Fruit fly (Drosophila melanogaster): Measurements from ENCODE around the gene Hs6st.

Gene Hs6st

dm6 chr3R:19985376-19985775, 22.9 kb downstream of the Hs6st start:
- TF ChIP-seq dmrt93B (GFP tag; optimal IDR thresholded peaks at IDR 0.05) (no peak), lola (GFP tag; optimal IDR thresholded peaks at IDR 0.05) (no peak), Vsx2 (GFP tag; optimal IDR thresholded peaks at IDR 0.05; ENCODE audit: partially characterized antibody) (no peak), Hr78 (GFP tag; optimal IDR thresholded peaks at IDR 0.05) (no peak), dl (GFP tag; optimal IDR thresholded peaks at IDR 0.05; ENCODE audit: insufficient read depth in 1 of 2, partially characterized antibody in 2 of 2) (no peak), Mio (GFP tag; optimal IDR thresholded peaks at IDR 0.05) (no peak), psq (GFP tag; optimal IDR thresholded peaks at IDR 0.05) (no peak)

- TF ChIP-seq OdsH (GFP tag; optimal IDR thresholded peaks at IDR 0.05) (no peak), pan (optimal IDR thresholded peaks at IDR 0.05) (no peak), N (GFP tag; optimal IDR thresholded peaks at IDR 0.05) (no peak), CG9705 (GFP tag; optimal IDR thresholded peaks at IDR 0.05) (no peak), Dfd (GFP tag; optimal IDR thresholded peaks at IDR 0.05) (no peak), br (GFP tag; optimal IDR thresholded peaks at IDR 0.05) (no peak), Hr78 (GFP tag; optimal IDR thresholded peaks at IDR 0.05) (no peak), GATAd (GFP tag; optimal IDR thresholded peaks at IDR 0.05) (no peak), psq (GFP tag; optimal IDR thresholded peaks at IDR 0.05) (no peak), sv (GFP tag; optimal IDR thresholded peaks at IDR 0.05) (no peak), Hnf4 (GFP tag; optimal IDR thresholded peaks at IDR 0.05) (no peak), rgr (GFP tag; optimal IDR thresholded peaks at IDR 0.05) (no peak)
Observed at dm6 chr3R:19972598-19972997, 35.7 kb downstream of the Hs6st start, which contains the start of gene CG31213. Gene CG31213, plus strand, starts transcription at chr3R:19972898.

DNA sequence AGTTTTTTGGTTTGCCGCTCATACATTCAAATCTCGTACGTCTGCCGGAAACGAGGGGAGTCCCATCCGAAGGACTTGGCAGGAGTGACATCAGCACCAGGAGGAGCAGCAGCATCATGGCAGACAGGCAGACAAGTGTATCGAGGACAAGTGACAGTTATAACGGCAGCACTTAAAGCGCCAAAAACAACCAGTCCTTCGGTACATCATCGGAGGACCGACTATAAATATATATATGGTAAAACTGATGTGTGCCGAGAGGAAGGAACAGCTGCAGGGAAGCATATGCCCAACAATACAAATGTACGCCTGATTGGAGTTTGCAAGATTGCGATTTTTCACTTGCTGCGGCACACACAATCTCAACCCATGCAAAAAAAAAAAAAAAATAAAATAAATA, 39.6 kb downstream of the Hs6st start:
- TF ChIP-seq sage (GFP tag; optimal IDR thresholded peaks at IDR 0.05) (no peak), psq (GFP tag; optimal IDR thresholded peaks at IDR 0.05) (no peak)

- no peak for TF ChIP-seq Sp1 (GFP tag; optimal IDR thresholded peaks at IDR 0.05)
- TF ChIP-seq CrebA (GFP tag; optimal IDR thresholded peaks at IDR 0.05; ENCODE audit: borderline replicate concordance) = no peak
- no peak for TF ChIP-seq Dif (GFP tag; optimal IDR thresholded peaks at IDR 0.05; ENCODE audit: partially characterized antibody)
- no peak for TF ChIP-seq dmrt93B (GFP tag; optimal IDR thresholded peaks at IDR 0.05)
- TF ChIP-seq pan (optimal IDR thresholded peaks at IDR 0.05) = no peak
- no peak for TF ChIP-seq ey (GFP tag; optimal IDR thresholded peaks at IDR 0.05)
- TF ChIP-seq br (GFP tag; optimal IDR thresholded peaks at IDR 0.05) = no peak
- TF ChIP-seq GATAd (GFP tag; optimal IDR thresholded peaks at IDR 0.05) = no peak
Observed at dm6 chr3R:19948143-19948542, 60.2 kb downstream of the Hs6st start, which contains the start of gene CG4783. Gene CG4783, plus strand, starts transcription at chr3R:19948443.

DNA sequence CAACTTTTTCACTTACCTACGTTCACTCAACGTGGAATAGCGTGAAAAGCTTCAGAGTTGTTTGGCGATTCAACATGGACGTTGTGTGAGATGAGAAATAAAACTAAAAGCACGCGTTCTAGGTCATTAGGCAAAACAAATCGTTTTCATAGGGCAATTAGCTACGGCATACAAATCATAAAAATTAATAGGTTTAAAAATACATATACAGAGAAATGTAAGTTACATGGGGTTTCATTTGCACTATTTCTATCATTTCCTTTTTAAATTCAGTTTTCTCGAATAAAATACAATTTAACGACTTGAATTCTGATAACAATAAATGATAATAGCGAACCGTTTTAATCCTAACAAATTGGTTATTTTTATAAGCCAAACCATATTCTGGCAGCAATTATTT, 66.0 kb downstream of the Hs6st start, which contains the start of gene CG46042:
TSS of gene CG46042 (minus strand) at position 101 of the 400 bp plus-strand sequence.
- TF ChIP-seq woc (GFP tag; optimal IDR thresholded peaks at IDR 0.05) = no peak
- no peak for TF ChIP-seq CG32264 (GFP tag; optimal IDR thresholded peaks at IDR 0.05)
- no peak for TF ChIP-seq ey (GFP tag; optimal IDR thresholded peaks at IDR 0.05)
- no peak for TF ChIP-seq Sp1 (GFP tag; optimal IDR thresholded peaks at IDR 0.05)
- no peak for TF ChIP-seq Hnf4 (GFP tag; optimal IDR thresholded peaks at IDR 0.05)
- TF ChIP-seq HLH106 (tag; optimal IDR thresholded peaks at IDR 0.05) = no peak
- TF ChIP-seq dsf (GFP tag; optimal IDR thresholded peaks at IDR 0.05; ENCODE audit: borderline replicate concordance) = no peak
- TF ChIP-seq CG9705 (GFP tag; optimal IDR thresholded peaks at IDR 0.05) = no peak
- no peak for TF ChIP-seq rgr (GFP tag; optimal IDR thresholded peaks at IDR 0.05)
- TF ChIP-seq Jra (GFP tag; optimal IDR thresholded peaks at IDR 0.05) = no peak
- TF ChIP-seq Hr83 (GFP tag; optimal IDR thresholded peaks at IDR 0.05; ENCODE audit: poor library complexity, severe bottlenecking) = no peak
- no peak for TF ChIP-seq jim (GFP tag; optimal IDR thresholded peaks at IDR 0.05)

DNA sequence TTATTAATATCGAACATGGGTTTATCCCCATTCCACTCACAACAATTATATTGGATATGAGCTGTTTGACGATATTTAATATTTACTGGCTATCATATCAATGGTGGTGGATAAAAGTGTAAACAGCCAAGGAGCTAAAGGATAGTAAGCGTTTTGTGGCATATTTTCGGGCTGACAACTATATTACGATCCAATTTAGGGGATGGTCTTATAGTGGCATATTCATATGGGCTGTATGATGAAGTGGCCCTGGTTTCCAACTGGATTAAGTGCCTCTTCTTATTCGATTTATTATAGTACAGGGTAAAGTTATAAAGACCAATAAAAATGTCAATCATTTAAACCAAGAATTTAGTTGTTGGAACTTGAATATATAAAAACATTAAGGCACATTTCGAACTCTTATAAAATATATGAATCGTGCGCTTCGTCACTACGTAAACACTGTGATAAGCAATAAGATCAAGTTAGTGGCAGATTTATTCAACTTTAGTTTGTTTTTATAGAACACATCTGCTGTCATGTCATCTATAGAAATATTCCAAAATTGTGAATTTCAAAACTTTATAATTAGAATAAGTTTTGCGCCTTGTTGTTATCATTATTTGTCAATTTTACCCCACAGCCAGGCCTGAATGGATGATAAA, 69.2 kb downstream of the Hs6st start:
- no peak for TF ChIP-seq dl (GFP tag; optimal IDR thresholded peaks at IDR 0.05; ENCODE audit: insufficient read depth in 1 of 2, partially characterized antibody in 2 of 2)
- TF ChIP-seq psq (GFP tag; optimal IDR thresholded peaks at IDR 0.05) = no peak
- no peak for TF ChIP-seq Hr83 (GFP tag; optimal IDR thresholded peaks at IDR 0.05; ENCODE audit: poor library complexity, severe bottlenecking)
- TF ChIP-seq Sp1 (GFP tag; optimal IDR thresholded peaks at IDR 0.05) = no peak
- no peak for TF ChIP-seq tai (GFP tag; optimal IDR thresholded peaks at IDR 0.05)
- no peak for TF ChIP-seq sage (GFP tag; optimal IDR thresholded peaks at IDR 0.05)
- TF ChIP-seq dmrt93B (GFP tag; optimal IDR thresholded peaks at IDR 0.05) = no peak
- TF ChIP-seq CG9705 (GFP tag; optimal IDR thresholded peaks at IDR 0.05) = no peak
- no peak for TF ChIP-seq Dfd (GFP tag; optimal IDR thresholded peaks at IDR 0.05)

All from whole organism, wandering third instar larva.